Fruit fly (Drosophila melanogaster) whole organism, embryonic: Measurements from ENCODE around the gene CG6067.

Experiments
- Atf-2 ChIP-seq: fragments of 200-800 bp; sonication (Bioruptor generic); optimal IDR thresholded peaks from 2 replicates; lab custom pipeline; 2016; ENCODE audit warnings: missing biosample characterization, missing genetic modification characterization
- CG10147 ChIP-seq: fragments of 200-800 bp; sonication (Bioruptor generic); optimal IDR thresholded peaks from 2 replicates; lab custom pipeline; 2019; ENCODE audit warnings: missing biosample characterization, mild to moderate bottlenecking, missing genetic modification characterization, moderate library complexity
- CG10366 ChIP-seq: fragments of 200-800 bp; sonication (Bioruptor generic); IDR thresholded peaks from 2 replicates; pipeline ENCODE4 v1.3.6; 2022; ENCODE audit warnings: missing biosample characterization, missing genetic modification characterization
- CG10543 ChIP-seq: fragments of 200-800 bp; sonication (Bioruptor generic); optimal IDR thresholded peaks from 3 replicates; lab custom pipeline; 2017; ENCODE audit warnings: missing biosample characterization, mild to moderate bottlenecking, missing genetic modification characterization, moderate library complexity
- CG10959 ChIP-seq: fragments of 200-800 bp; sonication (Bioruptor generic); IDR thresholded peaks from 2 replicates; pipeline ENCODE4 v1.3.6; 2022; ENCODE audit warnings: missing biosample characterization, missing genetic modification characterization
- CG11398 ChIP-seq: fragments of 200-800 bp; sonication (Bioruptor generic); optimal IDR thresholded peaks from 2 replicates; lab custom pipeline; 2016; ENCODE audit warnings: missing biosample characterization, missing genetic modification characterization
- CG15011 ChIP-seq: fragments of 200-800 bp; sonication (Bioruptor generic); optimal IDR thresholded peaks from 3 replicates; lab custom pipeline; 2018; ENCODE audit warnings: missing biosample characterization, mild to moderate bottlenecking, missing genetic modification characterization
- CG15479 ChIP-seq: fragments of 200-800 bp; sonication (Bioruptor generic); optimal IDR thresholded peaks from 3 replicates; lab custom pipeline; 2019; ENCODE audit warnings: missing biosample characterization, mild to moderate bottlenecking, missing genetic modification characterization, moderate library complexity
- CG1647 ChIP-seq: fragments of 200-800 bp; sonication (Bioruptor generic); optimal IDR thresholded peaks from 3 replicates; lab custom pipeline; 2016; ENCODE audit warnings: missing biosample characterization, missing genetic modification characterization
- CG17612 ChIP-seq: fragments of 200-800 bp; sonication (Bioruptor generic); IDR thresholded peaks from 2 replicates; pipeline ENCODE4 v1.3.6; 2022; ENCODE audit warnings: missing biosample characterization, missing genetic modification characterization
- CG1792 ChIP-seq: fragments of 200-800 bp; sonication (Bioruptor generic); optimal IDR thresholded peaks from 2 replicates; lab custom pipeline; 2016; ENCODE audit warnings: missing biosample characterization, missing genetic modification characterization
- CG1832 ChIP-seq: fragments of 200-800 bp; sonication (Bioruptor generic); optimal IDR thresholded peaks from 2 replicates; lab custom pipeline; 2017; ENCODE audit warnings: missing biosample characterization, mild to moderate bottlenecking, missing genetic modification characterization, inconsistent platforms
- CG2116 ChIP-seq: fragments of 200-800 bp; sonication (Bioruptor generic); optimal IDR thresholded peaks from 3 replicates; lab custom pipeline; 2018; ENCODE audit warnings: missing biosample characterization, mild to moderate bottlenecking, missing genetic modification characterization
- CG2202 ChIP-seq: fragments of 200-800 bp; sonication (Bioruptor generic); optimal IDR thresholded peaks from 2 replicates; lab custom pipeline; 2018; ENCODE audit warnings: missing biosample characterization, mild to moderate bottlenecking, missing genetic modification characterization
- CG32767 ChIP-seq: fragments of 200-800 bp; sonication (Bioruptor generic); IDR thresholded peaks from 2 replicates; pipeline ENCODE4 v1.3.6; 2022; ENCODE audit warnings: missing biosample characterization, missing genetic modification characterization
- CG6254 ChIP-seq: fragments of 200-800 bp; sonication (Bioruptor generic); optimal IDR thresholded peaks from 3 replicates; lab custom pipeline; 2017; ENCODE audit warnings: mild to moderate bottlenecking, missing biosample characterization, missing genetic modification reagents, missing genetic modification characterization
- CG8290 ChIP-seq, 3 experiments: fragments of 200-800 bp; sonication (Bioruptor generic); optimal IDR thresholded peaks; 2 replicates each; lab custom pipeline; 2016 to 2019; ENCODE audit warnings: missing biosample characterization in 3 of 3, missing genetic modification characterization in 3 of 3, mild to moderate bottlenecking in 2 of 3, moderate library complexity in 1 of 3
- CG8388 ChIP-seq: fragments of 200-800 bp; sonication (Bioruptor generic); optimal IDR thresholded peaks from 2 replicates; lab custom pipeline; 2019; ENCODE audit warnings: missing biosample characterization, mild to moderate bottlenecking, missing genetic modification characterization, moderate library complexity
- Dad ChIP-seq: fragments of 200-800 bp; sonication (Bioruptor generic); optimal IDR thresholded peaks from 3 replicates; lab custom pipeline; 2016; ENCODE audit warnings: missing biosample characterization, missing genetic modification characterization
- Dip2 ChIP-seq: fragments of 200-800 bp; sonication (Bioruptor generic); IDR thresholded peaks from 2 replicates; pipeline ENCODE4 v1.3.6; 2022; ENCODE audit warnings: missing biosample characterization, missing genetic modification characterization
- Doc2 ChIP-seq: fragments of 200-800 bp; sonication (Bioruptor generic); IDR thresholded peaks from 2 replicates; pipeline ENCODE4 v1.3.6; 2022; ENCODE audit warnings: missing biosample characterization, missing genetic modification characterization
- E2f1 ChIP-seq: fragments of 200-800 bp; sonication (Bioruptor generic); IDR thresholded peaks from 2 replicates; pipeline ENCODE4 v1.3.6; 2022; ENCODE audit warnings: missing biosample characterization, missing genetic modification characterization
- Fer2 ChIP-seq: fragments of 200-800 bp; sonication (Bioruptor generic); optimal IDR thresholded peaks from 2 replicates; lab custom pipeline; 2018; ENCODE audit warnings: missing biosample characterization, mild to moderate bottlenecking, missing genetic modification characterization, moderate library complexity
- HmgZ ChIP-seq: fragments of 200-800 bp; sonication (Bioruptor generic); optimal IDR thresholded peaks from 2 replicates; lab custom pipeline; 2018; ENCODE audit warnings: missing biosample characterization, mild to moderate bottlenecking, missing genetic modification characterization
- NC2β ChIP-seq: fragments of 200-800 bp; sonication (Bioruptor generic); optimal IDR thresholded peaks from 2 replicates; lab custom pipeline; 2016; ENCODE audit warnings: missing biosample characterization, missing genetic modification characterization
- Nf-YA ChIP-seq: fragments of 200-800 bp; sonication (Bioruptor generic); IDR thresholded peaks from 2 replicates; pipeline ENCODE4 v1.3.6; 2022; ENCODE audit warnings: missing biosample characterization, missing genetic modification characterization
- Rfx ChIP-seq: fragments of 200-800 bp; sonication (Bioruptor generic); IDR thresholded peaks from 2 replicates; pipeline ENCODE4 v1.3.6; 2022; ENCODE audit warnings: missing biosample characterization, missing genetic modification characterization
- Rx ChIP-seq: fragments of 200-800 bp; sonication (Bioruptor generic); IDR thresholded peaks from 2 replicates; pipeline ENCODE4 v1.3.6; 2022; ENCODE audit warnings: missing biosample characterization, missing genetic modification characterization
- ac ChIP-seq: fragments of 200-800 bp; sonication (Bioruptor generic); optimal IDR thresholded peaks from 3 replicates; lab custom pipeline; 2017; ENCODE audit warnings: missing biosample characterization, mild to moderate bottlenecking, missing genetic modification characterization
- ash1 ChIP-seq: fragments of 200-800 bp; sonication (Bioruptor generic); optimal IDR thresholded peaks from 2 replicates; lab custom pipeline; 2018; ENCODE audit warnings: missing biosample characterization, mild to moderate bottlenecking, missing genetic modification characterization
- croc ChIP-seq: fragments of 200-800 bp; sonication (Bioruptor generic); conservative IDR thresholded peaks from 3 replicates; pipeline ENCODE4 v1.3.6; 2022; ENCODE audit warnings: missing biosample characterization, missing genetic modification characterization
- crol ChIP-seq: fragments of 200-800 bp; sonication (Bioruptor generic); IDR thresholded peaks from 2 replicates; pipeline ENCODE4 v1.3.6; 2022; ENCODE audit warnings: missing biosample characterization, missing genetic modification characterization
- cwo ChIP-seq: fragments of 200-800 bp; sonication (Bioruptor generic); optimal IDR thresholded peaks from 3 replicates; lab custom pipeline; 2017; ENCODE audit warnings: missing biosample characterization, missing genetic modification characterization, mild to moderate bottlenecking, moderate library complexity, missing genetic modification reagents
- disco-r ChIP-seq: fragments of 200-800 bp; sonication (Bioruptor generic); optimal IDR thresholded peaks from 2 replicates; lab custom pipeline; 2016; ENCODE audit warnings: missing biosample characterization, missing genetic modification characterization
- grau ChIP-seq: fragments of 200-800 bp; optimal IDR thresholded peaks from 3 replicates; lab custom pipeline; 2019; ENCODE audit warnings: missing biosample characterization, mild to moderate bottlenecking, missing genetic modification characterization, moderate library complexity
- insv ChIP-seq, 2 experiments: fragments of 200-800 bp; sonication (Bioruptor generic); optimal IDR thresholded peaks; 3 replicates each; lab custom pipeline; 2016 to 2018; ENCODE audit warnings: missing biosample characterization in 2 of 2, missing genetic modification characterization in 2 of 2
- jumu ChIP-seq: fragments of 200-800 bp; sonication (Bioruptor generic); optimal IDR thresholded peaks from 3 replicates; lab custom pipeline; 2016; ENCODE audit warnings: missing biosample characterization, missing genetic modification characterization
- mirr ChIP-seq: fragments of 200-800 bp; sonication (Bioruptor generic); optimal IDR thresholded peaks from 3 replicates; lab custom pipeline; 2018; ENCODE audit warnings: missing biosample characterization, mild to moderate bottlenecking, missing genetic modification characterization
- otp ChIP-seq: fragments of 200-800 bp; sonication (Bioruptor generic); IDR thresholded peaks from 3 replicates; pipeline ENCODE4, ENCODE4 v1.3.6; 2022; ENCODE audit warnings: missing biosample characterization, missing genetic modification characterization
- pan ChIP-seq, 4 experiments: fragments of >200 bp in 3 of 4; fragments of 200-800 bp in 1 of 4; sonication (Bioruptor generic) in 1 of 4; optimal IDR thresholded peaks in 3 of 4; IDR thresholded peaks in 1 of 4; 2 replicates each; pipeline versions ENCODE4 v1.3.6 to Lab custom; 2017 to 2022; ENCODE audit warnings: missing biosample characterization in 2 of 4, missing genetic modification characterization in 2 of 4, mixed read lengths in 1 of 4
- pum ChIP-seq: fragments of 200-800 bp; sonication (Bioruptor generic); optimal IDR thresholded peaks from 2 replicates; lab custom pipeline; 2016; ENCODE audit warnings: missing biosample characterization, missing genetic modification characterization
- scrt ChIP-seq: fragments of 200-800 bp; sonication (Bioruptor generic); optimal IDR thresholded peaks from 2 replicates; lab custom pipeline; 2018; ENCODE audit warnings: missing biosample characterization, mild to moderate bottlenecking, missing genetic modification characterization, moderate library complexity
- sens ChIP-seq: fragments of 200-800 bp; sonication (Bioruptor generic); peaks from one replicate; lab custom pipeline; 2016; ENCODE audit warnings: missing biosample characterization, missing genetic modification characterization
- slou ChIP-seq: fragments of 200-800 bp; sonication (Bioruptor generic); optimal IDR thresholded peaks from 3 replicates; lab custom pipeline; 2016; ENCODE audit warnings: missing biosample characterization, missing genetic modification characterization
- tin ChIP-seq: fragments of 200-800 bp; sonication (Bioruptor generic); optimal IDR thresholded peaks from 3 replicates; lab custom pipeline; 2016; ENCODE audit warnings: missing biosample characterization, missing genetic modification characterization
- tna ChIP-seq: fragments of 200-800 bp; sonication (Bioruptor generic); IDR thresholded peaks from 2 replicates; pipeline ENCODE4 v1.3.6; 2022; ENCODE audit warnings: missing biosample characterization, missing genetic modification characterization; ENCODE audit not compliant: partially characterized antibody
- ttk ChIP-seq: fragments of 200-800 bp; sonication (Bioruptor generic); IDR thresholded peaks from 2 replicates; pipeline ENCODE4 v2.1.2; 2022; ENCODE audit warnings: missing biosample characterization, missing genetic modification characterization
- wdn ChIP-seq: fragments of 200-800 bp; sonication (Bioruptor generic); IDR thresholded peaks from 2 replicates; pipeline ENCODE4 v1.3.6; 2022; ENCODE audit warnings: missing biosample characterization, missing genetic modification characterization
- zf30C ChIP-seq: fragments of 200-800 bp; sonication (Bioruptor generic); optimal IDR thresholded peaks from 3 replicates; lab custom pipeline; 2018; ENCODE audit warnings: missing biosample characterization, mild to moderate bottlenecking, missing genetic modification characterization

CG6067 gene

DNA sequence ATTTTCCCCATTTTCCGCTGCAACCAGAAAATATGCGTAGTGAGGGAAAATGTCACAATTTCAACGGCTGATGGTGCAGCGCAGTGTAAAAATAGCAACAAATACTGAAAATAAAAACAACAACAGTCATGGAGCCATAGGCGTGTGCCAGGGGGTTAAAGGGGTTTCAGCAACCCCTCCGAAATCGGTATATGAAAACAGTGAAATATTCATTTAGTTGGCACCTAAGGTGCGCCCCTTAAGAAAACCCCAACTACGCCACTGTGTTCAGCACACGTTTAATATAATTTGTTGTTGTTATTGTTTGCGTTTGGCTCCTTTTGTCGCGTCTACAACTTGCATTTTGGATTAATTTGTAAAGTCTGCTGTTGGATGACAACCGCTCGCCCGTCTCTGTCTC is 16.6 kb downstream of the CG6067 start (continued):
- TF ChIP-seq CG8290 (GFP tag; optimal IDR thresholded peaks at IDR 0.05; lab: Kevin White, UChicago) (no peak), CG8290 (tag; optimal IDR thresholded peaks at IDR 0.05; lab: Kevin White, UChicago) (peak in 1 of 2 experiments; percentile 20), Dad (GFP tag; lab: Kevin White, UChicago) (no peak), disco-r (no peak), Rx (peak; percentile 36; the same call in 1 of the 2 replicates), ttk (GFP tag; lab: Robert Waterston, UW) (peak; percentile 60), CG1832 (GFP tag; lab: Kevin White, UChicago) (no peak), sens (GFP tag; lab: Kevin White, UChicago) (peak; percentile 85)
- TF ChIP-seq, all 482 proteins: peak for 153

DNA sequence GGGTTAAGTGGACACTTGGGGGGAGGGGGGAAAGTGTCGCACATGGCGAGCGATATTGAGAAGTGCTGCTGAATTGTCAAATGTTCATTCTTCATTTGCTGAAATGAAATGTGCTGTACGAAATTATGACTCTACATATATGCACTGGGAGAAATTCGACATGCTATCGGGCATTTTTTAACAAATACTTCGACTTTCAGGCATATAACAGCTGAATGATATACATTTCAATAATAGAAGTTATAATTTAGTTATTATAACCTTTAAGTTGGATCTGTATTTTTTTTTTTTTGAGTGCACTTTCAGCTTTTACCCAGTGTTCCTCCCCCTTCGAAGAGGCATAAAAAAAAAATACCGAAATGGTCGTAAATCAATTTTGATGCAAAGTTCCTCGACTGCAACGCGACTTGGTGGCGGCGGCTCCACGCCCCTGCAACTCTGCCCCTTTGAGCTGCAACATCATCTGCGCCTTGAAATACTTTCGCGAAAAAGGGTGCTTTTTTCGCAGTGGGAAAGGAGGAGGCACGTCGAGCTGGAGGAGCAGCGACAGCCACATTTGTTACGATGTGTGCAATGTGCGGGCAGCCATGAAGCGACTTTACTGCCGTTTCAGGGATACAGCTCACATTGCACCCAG is 18.1 kb downstream of the CG6067 start:
- TF ChIP-seq mirr (GFP tag; lab: Kevin White, UChicago) (no peak), otp (no peak), CG1647 (no peak), CG11398 (GFP tag; lab: Kevin White, UChicago) (no peak), insv (GFP tag; optimal IDR thresholded peaks at IDR 0.05; lab: Kevin White, UChicago) (no peak), pan (optimal IDR thresholded peaks at IDR 0.05; lab: Kevin White, UChicago) (no peak), pan (GFP tag; optimal IDR thresholded peaks at IDR 0.05 in 1 of 2, IDR thresholded peaks at IDR 0.05 in 1 of 2) (peak in 1 of 2 experiments; percentile 55), CG15479 (no peak), CG15011 (GFP tag; lab: Kevin White, UChicago) (no peak), Nf-YA (GFP tag; lab: Robert Waterston, UW) (no peak), Doc2 (GFP tag; lab: Robert Waterston, UW) (no peak), CG1792 (no peak), crol (no peak), ash1 (GFP tag; lab: Kevin White, UChicago) (no peak), grau (peak; percentile 18), CG10366 (GFP tag; lab: Robert Waterston, UW) (0 out of 2 replicates have a peak, but pooled peaks have one; percentile 37), Rfx (GFP tag; lab: Robert Waterston, UW) (no peak; the same call in 1 of the 2 replicates), CG2202 (tag; lab: Kevin White, UChicago) (no peak), CG8388 (GFP tag; lab: Kevin White, UChicago) (peak; percentile 36), E2f1 (GFP tag; lab: Robert Waterston, UW) (peak; percentile 21; the same call in 1 of the 2 replicates), jumu (GFP tag; lab: Kevin White, UChicago) (no peak), cwo (GFP tag; lab: Kevin White, UChicago) (no peak), Dip2 (no peak), HmgZ (tag; lab: Kevin White, UChicago) (no peak), tin (peak; percentile 22), CG2116 (GFP tag; lab: Kevin White, UChicago) (no peak), wdn (GFP tag; lab: Robert Waterston, UW) (no peak), slou (GFP tag; lab: Kevin White, UChicago) (no peak), zf30C (GFP tag; lab: Kevin White, UChicago) (no peak), tna (no peak), Atf-2 (GFP tag; lab: Kevin White, UChicago) (no peak), CG10543 (GFP tag; lab: Kevin White, UChicago) (no peak), pum (GFP tag; lab: Kevin White, UChicago) (no peak), CG17612 (no peak), Fer2 (tag; lab: Kevin White, UChicago) (no peak), scrt (GFP tag; lab: Kevin White, UChicago) (no peak), CG6254 (GFP tag; lab: Kevin White, UChicago) (no peak), CG32767 (GFP tag; lab: Robert Waterston, UW) (no peak), ac (GFP tag; lab: Kevin White, UChicago) (no peak), NC2β (no peak), CG10959 (GFP tag; lab: Robert Waterston, UW) (no peak), CG10147 (GFP tag; lab: Kevin White, UChicago) (no peak), croc (GFP tag; lab: Robert Waterston, UW) (no peak)
